Fruit fly (Drosophila melanogaster) whole organism, embryonic: Measurements from ENCODE around the gene Zw.
A peak's percentile ranks its signal among the peaks of the same experiment; 100 is the strongest.

Experiments
- Atf6 ChIP-seq: fragments of 200-800 bp; sonication (Bioruptor generic); IDR thresholded peaks from 2 replicates; pipeline ENCODE4 v1.3.6; 2022; ENCODE audit warnings: missing biosample characterization, missing genetic modification characterization
- Bgb ChIP-seq: fragments of 200-800 bp; sonication (Bioruptor generic); IDR thresholded peaks from 2 replicates; pipeline ENCODE4 v1.3.6; 2022; ENCODE audit warnings: missing biosample characterization, missing genetic modification characterization; ENCODE audit not compliant: partially characterized antibody
- CG10274 ChIP-seq: fragments of 200-800 bp; sonication (Bioruptor generic); optimal IDR thresholded peaks from 3 replicates; lab custom pipeline; 2017; ENCODE audit warnings: missing biosample characterization, mild to moderate bottlenecking, missing genetic modification characterization
- CG11093 ChIP-seq: fragments of 200-800 bp; sonication (Bioruptor generic); IDR thresholded peaks from 3 replicates; pipeline ENCODE4 v1.3.6; 2022; ENCODE audit warnings: missing biosample characterization, missing genetic modification characterization
- CG11723 ChIP-seq: fragments of 200-800 bp; sonication (Bioruptor generic); optimal IDR thresholded peaks from 2 replicates; lab custom pipeline; 2017; ENCODE audit warnings: missing biosample characterization, mild to moderate bottlenecking, missing genetic modification characterization
- CG12659 ChIP-seq: fragments of 200-800 bp; sonication (Bioruptor generic); optimal IDR thresholded peaks from 3 replicates; lab custom pipeline; 2017; ENCODE audit warnings: mild to moderate bottlenecking, missing biosample characterization, missing genetic modification reagents, missing genetic modification characterization
- CG13894 ChIP-seq: fragments of 200-800 bp; sonication (Bioruptor generic); optimal IDR thresholded peaks from 3 replicates; lab custom pipeline; 2018; ENCODE audit warnings: missing biosample characterization, mild to moderate bottlenecking, missing genetic modification characterization, moderate library complexity
- CG14965 ChIP-seq: fragments of 200-800 bp; sonication (Bioruptor generic); optimal IDR thresholded peaks from 2 replicates; lab custom pipeline; 2016; ENCODE audit warnings: missing biosample characterization, missing genetic modification characterization, borderline replicate concordance
- CG1832 ChIP-seq: fragments of 200-800 bp; sonication (Bioruptor generic); optimal IDR thresholded peaks from 2 replicates; lab custom pipeline; 2017; ENCODE audit warnings: missing biosample characterization, mild to moderate bottlenecking, missing genetic modification characterization, inconsistent platforms
- CG2875 ChIP-seq: fragments of 200-800 bp; sonication (Bioruptor generic); optimal IDR thresholded peaks from 2 replicates; lab custom pipeline; 2017; ENCODE audit warnings: missing biosample characterization, mild to moderate bottlenecking, missing genetic modification characterization, missing genetic modification reagents
- CG32772 ChIP-seq: fragments of 200-800 bp; sonication (Bioruptor generic); IDR thresholded peaks from 2 replicates; pipeline ENCODE4 v1.3.6; 2022; ENCODE audit warnings: missing biosample characterization, missing genetic modification characterization
- CG4424 ChIP-seq: fragments of 200-800 bp; sonication (Bioruptor generic); optimal IDR thresholded peaks from 3 replicates; lab custom pipeline; 2016; ENCODE audit warnings: missing biosample characterization, missing genetic modification characterization
- CG4730 ChIP-seq: fragments of 200-800 bp; sonication (Bioruptor generic); IDR thresholded peaks from 2 replicates; pipeline ENCODE4 v1.3.6; 2022; ENCODE audit warnings: missing biosample characterization, missing genetic modification characterization
- CG6765 ChIP-seq: fragments of 200-800 bp; sonication (Bioruptor generic); optimal IDR thresholded peaks from 3 replicates; lab custom pipeline; 2017; ENCODE audit warnings: missing biosample characterization, mild to moderate bottlenecking, missing genetic modification characterization
- CG7928 ChIP-seq: fragments of 200-800 bp; sonication (Bioruptor generic); optimal IDR thresholded peaks from 2 replicates; lab custom pipeline; 2017; ENCODE audit warnings: missing biosample characterization, mild to moderate bottlenecking, missing genetic modification characterization
- CG8089 ChIP-seq: fragments of 200-800 bp; sonication (Bioruptor generic); optimal IDR thresholded peaks from 3 replicates; lab custom pipeline; 2016; ENCODE audit warnings: missing biosample characterization, missing genetic modification characterization
- CG8388 ChIP-seq: fragments of 200-800 bp; sonication (Bioruptor generic); optimal IDR thresholded peaks from 2 replicates; lab custom pipeline; 2019; ENCODE audit warnings: missing biosample characterization, mild to moderate bottlenecking, missing genetic modification characterization, moderate library complexity
- CkIIα-i1 ChIP-seq: fragments of 200-800 bp; sonication (Bioruptor generic); IDR thresholded peaks from 2 replicates; pipeline ENCODE4 v1.3.6; 2022; ENCODE audit warnings: missing biosample characterization, missing genetic modification characterization
- Deaf1 ChIP-seq: fragments of 200-800 bp; optimal IDR thresholded peaks from 3 replicates; lab custom pipeline; 2019; ENCODE audit warnings: missing biosample characterization, mild to moderate bottlenecking, missing genetic modification characterization, moderate library complexity
- Doc2 ChIP-seq: fragments of 200-800 bp; sonication (Bioruptor generic); IDR thresholded peaks from 2 replicates; pipeline ENCODE4 v1.3.6; 2022; ENCODE audit warnings: missing biosample characterization, missing genetic modification characterization
- Drgx ChIP-seq: fragments of 200-800 bp; sonication (Bioruptor generic); IDR thresholded peaks from 2 replicates; pipeline ENCODE4 v1.3.6; 2022; ENCODE audit warnings: missing biosample characterization, missing genetic modification characterization
- H15 ChIP-seq: fragments of 200-800 bp; sonication (Bioruptor generic); IDR thresholded peaks from 3 replicates; pipeline ENCODE4 v1.3.6; 2022; ENCODE audit warnings: missing biosample characterization, missing genetic modification characterization
- HLH4C ChIP-seq: fragments of 200-800 bp; sonication (Bioruptor generic); IDR thresholded peaks from 3 replicates; pipeline ENCODE4 v1.3.6; 2022; ENCODE audit warnings: missing biosample characterization, missing genetic modification characterization; ENCODE audit not compliant: partially characterized antibody
- Hand ChIP-seq: fragments of 200-800 bp; sonication (Bioruptor generic); optimal IDR thresholded peaks from 2 replicates; lab custom pipeline; 2017; ENCODE audit warnings: mild to moderate bottlenecking, missing biosample characterization, missing genetic modification reagents, missing genetic modification characterization
- Hr3 ChIP-seq: fragments of 200-800 bp; sonication (Bioruptor generic); optimal IDR thresholded peaks from 3 replicates; lab custom pipeline; 2016; ENCODE audit warnings: missing biosample characterization, missing genetic modification characterization
- Hr51 ChIP-seq, 2 experiments: fragments of 200-800 bp; sonication (Bioruptor generic); optimal IDR thresholded peaks; 2 replicates in 1 of 2; 3 replicates in 1 of 2; lab custom pipeline; 2016 to 2018; ENCODE audit warnings: missing biosample characterization in 2 of 2, missing genetic modification characterization in 2 of 2, mild to moderate bottlenecking in 1 of 2, moderate library complexity in 1 of 2
- Hr78 ChIP-seq, 2 experiments: fragments of 200-800 bp in 1 of 2; fragments of >200 bp in 1 of 2; sonication (Bioruptor generic) in 1 of 2; optimal IDR thresholded peaks; 2 replicates each; lab custom pipeline; 2017 to 2019; ENCODE audit warnings: missing biosample characterization in 2 of 2, missing genetic modification characterization in 2 of 2, mild to moderate bottlenecking in 1 of 2, moderate library complexity in 1 of 2
- Hsf ChIP-seq: fragments of 200-800 bp; sonication (Bioruptor generic); optimal IDR thresholded peaks from 3 replicates; lab custom pipeline; 2016; ENCODE audit warnings: missing biosample characterization, missing genetic modification characterization
- Lhr ChIP-seq: fragments of 200-800 bp; sonication (Bioruptor generic); optimal IDR thresholded peaks from 3 replicates; lab custom pipeline; 2017; ENCODE audit warnings: mild to moderate bottlenecking, missing biosample characterization, missing genetic modification reagents, missing genetic modification characterization
- Mes4 ChIP-seq: fragments of 200-800 bp; sonication (Bioruptor generic); optimal IDR thresholded peaks from 2 replicates; lab custom pipeline; 2016; ENCODE audit warnings: missing biosample characterization, missing genetic modification characterization
- Opbp ChIP-seq: fragments of 200-800 bp; sonication (Bioruptor generic); IDR thresholded peaks from 3 replicates; pipeline ENCODE4 v1.3.6; 2022; ENCODE audit warnings: missing biosample characterization, missing genetic modification characterization; ENCODE audit not compliant: partially characterized antibody
- Pdp1 ChIP-seq, 2 experiments: fragments of 200-800 bp; sonication (Bioruptor generic); optimal IDR thresholded peaks; 3 replicates each; lab custom pipeline; 2016; ENCODE audit warnings: missing biosample characterization in 2 of 2, missing genetic modification characterization in 2 of 2, mild to moderate bottlenecking in 1 of 2, moderate library complexity in 1 of 2
- Rfx ChIP-seq: fragments of 200-800 bp; sonication (Bioruptor generic); IDR thresholded peaks from 2 replicates; pipeline ENCODE4 v1.3.6; 2022; ENCODE audit warnings: missing biosample characterization, missing genetic modification characterization
- Sry-β ChIP-seq: fragments of 200-800 bp; sonication (Bioruptor generic); optimal IDR thresholded peaks from 2 replicates; lab custom pipeline; 2018; ENCODE audit warnings: missing biosample characterization, mild to moderate bottlenecking, missing genetic modification characterization, moderate library complexity
- abd-A ChIP-seq: fragments of 200-800 bp; sonication (Bioruptor generic); optimal IDR thresholded peaks from 3 replicates; lab custom pipeline; 2019; ENCODE audit warnings: missing biosample characterization, mild to moderate bottlenecking, missing genetic modification characterization, moderate library complexity
- ap ChIP-seq: fragments of 200-800 bp; sonication (Bioruptor generic); IDR thresholded peaks from 2 replicates; pipeline ENCODE4 v1.3.6; 2022; ENCODE audit warnings: missing biosample characterization, missing genetic modification characterization
- ato ChIP-seq: fragments of 200-800 bp; sonication (Bioruptor generic); IDR thresholded peaks from 2 replicates; pipeline ENCODE4 v1.3.6; 2022; ENCODE audit warnings: missing biosample characterization, missing genetic modification characterization; ENCODE audit not compliant: partially characterized antibody
- bab2 ChIP-seq: fragments of 200-800 bp; sonication (Bioruptor generic); optimal IDR thresholded peaks from 2 replicates; lab custom pipeline; 2016; ENCODE audit warnings: missing biosample characterization, missing genetic modification characterization
- dan ChIP-seq: fragments of 200-800 bp; sonication (Bioruptor generic); IDR thresholded peaks from 2 replicates; pipeline ENCODE4 v1.3.6; 2022; ENCODE audit warnings: missing biosample characterization, missing genetic modification characterization
- gfzf ChIP-seq: fragments of 200-800 bp; sonication (Bioruptor generic); optimal IDR thresholded peaks from 2 replicates; lab custom pipeline; 2016; ENCODE audit warnings: missing biosample characterization, mild to moderate bottlenecking, missing genetic modification characterization, moderate library complexity
- gro ChIP-seq: fragments of 200-800 bp; sonication (Bioruptor generic); optimal IDR thresholded peaks from 2 replicates; lab custom pipeline; 2016; ENCODE audit warnings: missing biosample characterization, missing genetic modification characterization
- onecut ChIP-seq: fragments of 200-800 bp; sonication (Bioruptor generic); IDR thresholded peaks from 2 replicates; pipeline ENCODE4 v1.3.6; 2022; ENCODE audit warnings: missing biosample characterization, missing genetic modification characterization
- pfk ChIP-seq: fragments of 200-800 bp; sonication (Bioruptor generic); optimal IDR thresholded peaks from 2 replicates; lab custom pipeline; 2018; ENCODE audit warnings: missing biosample characterization, mild to moderate bottlenecking, missing genetic modification characterization, moderate library complexity
- salm ChIP-seq: fragments of 200-800 bp; sonication (Bioruptor generic); optimal IDR thresholded peaks from 2 replicates; lab custom pipeline; 2018; ENCODE audit warnings: missing biosample characterization, mild to moderate bottlenecking, missing genetic modification characterization
- sens ChIP-seq: fragments of 200-800 bp; sonication (Bioruptor generic); peaks from one replicate; lab custom pipeline; 2016; ENCODE audit warnings: missing biosample characterization, missing genetic modification characterization
- so ChIP-seq: fragments of 200-800 bp; sonication (Bioruptor generic); IDR thresholded peaks from 3 replicates; pipeline ENCODE4 v1.3.6; 2022; ENCODE audit warnings: missing biosample characterization, missing genetic modification characterization
- vnd ChIP-seq: fragments of 200-800 bp; sonication (Bioruptor generic); IDR thresholded peaks from 3 replicates; pipeline ENCODE4 v1.3.6; 2022; ENCODE audit warnings: missing biosample characterization, missing genetic modification characterization; ENCODE audit not compliant: partially characterized antibody
- zfh1 ChIP-seq: fragments of 200-800 bp; sonication (Bioruptor generic); IDR thresholded peaks from 3 replicates; pipeline ENCODE4 v1.3.6; 2022; ENCODE audit warnings: missing biosample characterization, missing genetic modification characterization

Zw gene

dm6 chrX:19651757-19652419 is 15.2 kb upstream of the Zw start, which contains the start of the genes Ranbp21 and Elys (continued):
- TF ChIP-seq Hr3 (GFP tag; lab: Kevin White, UChicago), result peak; percentile 46
- peak; percentile 28 for TF ChIP-seq gfzf
- no peak for TF ChIP-seq salm (tag; lab: Kevin White, UChicago)
- no peak for TF ChIP-seq CG10274
- TF ChIP-seq Deaf1 (tag; lab: Kevin White, UChicago), result no peak
- no peak; the same call in 1 of the 2 replicates for TF ChIP-seq ap (GFP tag; lab: Robert Waterston, UW)
- no peak for TF ChIP-seq CG6765 (GFP tag; lab: Kevin White, UChicago)
- TF ChIP-seq CG8388, result peak; percentile 20
- TF ChIP-seq Hr51 (GFP tag; optimal IDR thresholded peaks at IDR 0.05; lab: Kevin White, UChicago), result no peak
- no peak for TF ChIP-seq Atf6 (GFP tag; lab: Robert Waterston, UW)
- TF ChIP-seq CG11093, result peak; percentile 51; the same call in 2 of the 3 replicates
- no peak for TF ChIP-seq abd-A
- TF ChIP-seq CG14965, result no peak
- peak; percentile 44 to 61 for TF ChIP-seq Pdp1 (GFP tag; optimal IDR thresholded peaks at IDR 0.05; lab: Kevin White, UChicago)
- peak; percentile 69 for TF ChIP-seq Hsf
- no peak for TF ChIP-seq Sry-β (GFP tag; lab: Kevin White, UChicago)
- TF ChIP-seq dan (GFP tag; lab: Robert Waterston, UW), result 0 out of 2 replicates have a peak, but pooled peaks have one; percentile 30
- TF ChIP-seq Lhr (GFP tag; lab: Kevin White, UChicago), result peak; percentile 66
- TF ChIP-seq gro (GFP tag; lab: Kevin White, UChicago), result no peak
- no peak for TF ChIP-seq Hr78 (GFP tag; optimal IDR thresholded peaks at IDR 0.05; lab: Kevin White, UChicago)
- no peak for TF ChIP-seq so (GFP tag; lab: Robert Waterston, UW)
- TF ChIP-seq CG8089 (GFP tag; lab: Kevin White, UChicago), result peak; percentile 38
- TF ChIP-seq pfk (GFP tag; lab: Kevin White, UChicago), result no peak
- peak; percentile 94 for TF ChIP-seq sens
- TF ChIP-seq Bgb (GFP tag; lab: Robert Waterston, UW), result peak; percentile 31; the same call in 1 of the 2 replicates
- peak; percentile 69 for TF ChIP-seq CG12659
- peak; percentile 66; the same call in 2 of the 3 replicates for TF ChIP-seq zfh1 (GFP tag; lab: Robert Waterston, UW)
- TF ChIP-seq vnd, result 0 out of 3 replicates have a peak, but pooled peaks have one; percentile 46
- no peak for TF ChIP-seq CkIIα-i1 (GFP tag; lab: Robert Waterston, UW)
- peak; percentile 61 for TF ChIP-seq Mes4 (GFP tag; lab: Kevin White, UChicago)
- peak; percentile 34; the same call in 1 of the 2 replicates for TF ChIP-seq CG4730 (GFP tag; lab: Robert Waterston, UW)
- TF ChIP-seq CG7928 (GFP tag; lab: Kevin White, UChicago), result no peak
- TF ChIP-seq HLH4C (GFP tag; lab: Robert Waterston, UW), result no peak; the same call in none of the 3 replicates
- TF ChIP-seq CG2875, result no peak
- TF ChIP-seq Opbp (GFP tag; lab: Robert Waterston, UW), result no peak
- peak; percentile 24; the same call in 1 of the 2 replicates for TF ChIP-seq onecut (GFP tag; lab: Robert Waterston, UW)
- no peak for TF ChIP-seq Drgx (GFP tag; lab: Robert Waterston, UW)
- TF ChIP-seq bab2, result peak; percentile 68
- peak; percentile 46; the same call in 1 of the 3 replicates for TF ChIP-seq H15 (GFP tag; lab: Robert Waterston, UW)
- TF ChIP-seq ato (GFP tag; lab: Robert Waterston, UW), result no peak
- TF ChIP-seq Doc2, result no peak
- peak; percentile 68 for TF ChIP-seq CG32772 (GFP tag; lab: Robert Waterston, UW)
- TF ChIP-seq CG11723 (GFP tag; lab: Kevin White, UChicago), result no peak
- peak; percentile 66; the same call in 1 of the 2 replicates for TF ChIP-seq Rfx (GFP tag; lab: Robert Waterston, UW)
- no peak for TF ChIP-seq CG4424 (GFP tag; lab: Kevin White, UChicago)
- no peak for TF ChIP-seq CG13894 (tag; lab: Kevin White, UChicago)
- no peak for TF ChIP-seq CG1832 (GFP tag; lab: Kevin White, UChicago)
- TF ChIP-seq Hand (GFP tag; lab: Kevin White, UChicago), result no peak
